Fruit fly (Drosophila melanogaster) whole organism, embryonic: ENCODE results near the gene GluRIIE.

Experiments used
- Blimp-1 ChIP-seq: fragments of 200-800 bp; sonication (Bioruptor generic); optimal IDR thresholded peaks from 3 replicates; lab custom pipeline; 2018; ENCODE audit warnings: missing biosample characterization, missing genetic modification characterization, mild to moderate bottlenecking, moderate library complexity, missing genetic modification reagents
- CG1024 ChIP-seq: fragments of 200-800 bp; sonication (Bioruptor generic); IDR thresholded peaks from 2 replicates; pipeline ENCODE4 v1.3.6; 2022; ENCODE audit warnings: missing biosample characterization, missing genetic modification characterization
- CG1233 ChIP-seq: fragments of 200-800 bp; sonication (Bioruptor generic); optimal IDR thresholded peaks from 4 replicates; lab custom pipeline; 2018; ENCODE audit warnings: missing biosample characterization, mild to moderate bottlenecking, missing genetic modification characterization
- CG15479 ChIP-seq: fragments of 200-800 bp; sonication (Bioruptor generic); optimal IDR thresholded peaks from 3 replicates; lab custom pipeline; 2019; ENCODE audit warnings: missing biosample characterization, mild to moderate bottlenecking, missing genetic modification characterization, moderate library complexity
- CG15696 ChIP-seq: fragments of 200-800 bp; sonication (Bioruptor generic); optimal IDR thresholded peaks from 2 replicates; lab custom pipeline; 2019; ENCODE audit warnings: missing biosample characterization, mild to moderate bottlenecking, missing genetic modification characterization, moderate library complexity
- CG1647 ChIP-seq: fragments of 200-800 bp; sonication (Bioruptor generic); optimal IDR thresholded peaks from 3 replicates; lab custom pipeline; 2016; ENCODE audit warnings: missing biosample characterization, missing genetic modification characterization
- CG2712 ChIP-seq: fragments of 200-800 bp; optimal IDR thresholded peaks from 3 replicates; lab custom pipeline; 2019; ENCODE audit warnings: missing biosample characterization, mild to moderate bottlenecking, missing genetic modification characterization, moderate library complexity
- CG30020 ChIP-seq: fragments of 200-800 bp; optimal IDR thresholded peaks from 2 replicates; lab custom pipeline; 2019; ENCODE audit warnings: missing biosample characterization, mild to moderate bottlenecking, missing genetic modification characterization, moderate library complexity
- CG34422 ChIP-seq: fragments of 200-800 bp; sonication (Bioruptor generic); IDR thresholded peaks from 3 replicates; pipeline ENCODE4 v1.3.6; 2022; ENCODE audit warnings: missing biosample characterization, missing genetic modification characterization
- CG42726 ChIP-seq: fragments of 200-800 bp; sonication (Bioruptor generic); IDR thresholded peaks from 2 replicates; pipeline ENCODE4 v1.3.6; 2022; ENCODE audit warnings: missing biosample characterization, missing genetic modification characterization; ENCODE audit not compliant: partially characterized antibody
- CG4282 ChIP-seq: fragments of 200-800 bp; sonication (Bioruptor generic); optimal IDR thresholded peaks from 2 replicates; lab custom pipeline; 2016; ENCODE audit warnings: missing biosample characterization, missing genetic modification characterization
- CG4360 ChIP-seq: fragments of 200-800 bp; sonication (Bioruptor generic); IDR thresholded peaks from 2 replicates; pipeline ENCODE4 v1.3.6; 2022; ENCODE audit warnings: missing biosample characterization, missing genetic modification characterization
- CG4424 ChIP-seq: fragments of 200-800 bp; sonication (Bioruptor generic); optimal IDR thresholded peaks from 3 replicates; lab custom pipeline; 2016; ENCODE audit warnings: missing biosample characterization, missing genetic modification characterization
- CG4617 ChIP-seq: fragments of 200-800 bp; sonication (Bioruptor generic); optimal IDR thresholded peaks from 3 replicates; lab custom pipeline; 2016; ENCODE audit warnings: missing biosample characterization, missing genetic modification characterization, borderline replicate concordance
- CG4730 ChIP-seq: fragments of 200-800 bp; sonication (Bioruptor generic); IDR thresholded peaks from 2 replicates; pipeline ENCODE4 v1.3.6; 2022; ENCODE audit warnings: missing biosample characterization, missing genetic modification characterization
- CG7839 ChIP-seq: fragments of 200-800 bp; sonication (Bioruptor generic); optimal IDR thresholded peaks from 3 replicates; lab custom pipeline; 2018; ENCODE audit warnings: missing biosample characterization, mild to moderate bottlenecking, missing genetic modification characterization, moderate library complexity
- CG7963 ChIP-seq: fragments of 200-800 bp; sonication (Bioruptor generic); IDR thresholded peaks from 3 replicates; pipeline ENCODE4 v1.3.6; 2022; ENCODE audit warnings: missing biosample characterization, missing genetic modification characterization; ENCODE audit not compliant: partially characterized antibody
- CG8388 ChIP-seq: fragments of 200-800 bp; sonication (Bioruptor generic); optimal IDR thresholded peaks from 2 replicates; lab custom pipeline; 2019; ENCODE audit warnings: missing biosample characterization, mild to moderate bottlenecking, missing genetic modification characterization, moderate library complexity
- CG8924 ChIP-seq: fragments of 200-800 bp; optimal IDR thresholded peaks from 3 replicates; lab custom pipeline; 2019; ENCODE audit warnings: missing biosample characterization, mild to moderate bottlenecking, missing genetic modification characterization, moderate library complexity
- CG9797 ChIP-seq: fragments of 200-800 bp; sonication (Bioruptor generic); optimal IDR thresholded peaks from 3 replicates; lab custom pipeline; 2018; ENCODE audit warnings: missing biosample characterization, mild to moderate bottlenecking, missing genetic modification characterization
- CTCF ChIP-seq: fragments of 200-800 bp; sonication (Bioruptor generic); optimal IDR thresholded peaks from 2 replicates; lab custom pipeline; 2017; ENCODE audit warnings: missing biosample characterization, mild to moderate bottlenecking, missing genetic modification characterization, moderate library complexity
- Dbx ChIP-seq: fragments of 200-800 bp; sonication (Bioruptor generic); IDR thresholded peaks from 3 replicates; pipeline ENCODE4 v1.3.6; 2022; ENCODE audit warnings: missing biosample characterization, missing genetic modification characterization
- HHEX ChIP-seq: fragments of 200-800 bp; sonication (Bioruptor generic); optimal IDR thresholded peaks from 3 replicates; lab custom pipeline; 2017; ENCODE audit warnings: missing biosample characterization, mild to moderate bottlenecking, missing genetic modification characterization, missing genetic modification reagents
- HLH4C ChIP-seq: fragments of 200-800 bp; sonication (Bioruptor generic); IDR thresholded peaks from 3 replicates; pipeline ENCODE4 v1.3.6; 2022; ENCODE audit warnings: missing biosample characterization, missing genetic modification characterization; ENCODE audit not compliant: partially characterized antibody
- Hand ChIP-seq: fragments of 200-800 bp; sonication (Bioruptor generic); optimal IDR thresholded peaks from 2 replicates; lab custom pipeline; 2017; ENCODE audit warnings: mild to moderate bottlenecking, missing biosample characterization, missing genetic modification reagents, missing genetic modification characterization
- HmgZ ChIP-seq: fragments of 200-800 bp; sonication (Bioruptor generic); optimal IDR thresholded peaks from 2 replicates; lab custom pipeline; 2018; ENCODE audit warnings: missing biosample characterization, mild to moderate bottlenecking, missing genetic modification characterization
- MTF-1 ChIP-seq: fragments of 200-800 bp; sonication (Bioruptor generic); optimal IDR thresholded peaks from 2 replicates; lab custom pipeline; 2018; ENCODE audit warnings: missing biosample characterization, mild to moderate bottlenecking, missing genetic modification characterization, borderline replicate concordance
- NC2α ChIP-seq: fragments of 200-800 bp; sonication (Bioruptor generic); optimal IDR thresholded peaks from 2 replicates; lab custom pipeline; 2016; ENCODE audit warnings: missing biosample characterization, missing genetic modification characterization
- Neu2 ChIP-seq: fragments of 200-800 bp; sonication (Bioruptor generic); optimal IDR thresholded peaks from 3 replicates; lab custom pipeline; 2016; ENCODE audit warnings: missing biosample characterization, missing genetic modification characterization, borderline replicate concordance
- Nf-YC ChIP-seq: fragments of 200-800 bp; optimal IDR thresholded peaks from 3 replicates; lab custom pipeline; 2019; ENCODE audit warnings: missing biosample characterization, mild to moderate bottlenecking, missing genetic modification characterization, moderate library complexity
- Scr ChIP-seq: fragments of 200-800 bp; sonication (Bioruptor generic); IDR thresholded peaks from 2 replicates; pipeline ENCODE4 v1.3.6; 2022; ENCODE audit warnings: missing biosample characterization, missing genetic modification characterization; ENCODE audit not compliant: partially characterized antibody
- Sry-β ChIP-seq: fragments of 200-800 bp; sonication (Bioruptor generic); optimal IDR thresholded peaks from 2 replicates; lab custom pipeline; 2018; ENCODE audit warnings: missing biosample characterization, mild to moderate bottlenecking, missing genetic modification characterization, moderate library complexity
- Xrp1 ChIP-seq: fragments of 200-800 bp; sonication (Bioruptor generic); IDR thresholded peaks from 2 replicates; pipeline ENCODE4 v1.3.6; 2022; ENCODE audit warnings: missing biosample characterization, missing genetic modification characterization
- ac ChIP-seq: fragments of 200-800 bp; sonication (Bioruptor generic); optimal IDR thresholded peaks from 3 replicates; lab custom pipeline; 2017; ENCODE audit warnings: missing biosample characterization, mild to moderate bottlenecking, missing genetic modification characterization
- bcd ChIP-seq: fragments of 200-800 bp; sonication (Bioruptor generic); optimal IDR thresholded peaks from 2 replicates; lab custom pipeline; 2017; ENCODE audit warnings: missing biosample characterization, mild to moderate bottlenecking, missing genetic modification characterization
- br ChIP-seq: fragments of >200 bp; optimal IDR thresholded peaks from 2 replicates; lab custom pipeline; 2017
- chm ChIP-seq: fragments of 200-800 bp; sonication (Bioruptor generic); IDR thresholded peaks from 2 replicates; pipeline ENCODE4 v1.3.6; 2022; ENCODE audit warnings: missing biosample characterization, missing genetic modification characterization
- emc ChIP-seq: fragments of 200-800 bp; sonication (Bioruptor generic); optimal IDR thresholded peaks from 2 replicates; lab custom pipeline; 2016; ENCODE audit warnings: missing biosample characterization, missing genetic modification characterization
- gcm ChIP-seq: fragments of 200-800 bp; sonication (Bioruptor generic); optimal IDR thresholded peaks from 2 replicates; lab custom pipeline; 2019; ENCODE audit warnings: missing biosample characterization, mild to moderate bottlenecking, missing genetic modification characterization, moderate library complexity
- gsb ChIP-seq: fragments of 200-800 bp; sonication (Bioruptor generic); IDR thresholded peaks from 2 replicates; pipeline ENCODE4 v1.3.6; 2022; ENCODE audit warnings: missing biosample characterization, missing genetic modification characterization
- insv ChIP-seq, 2 experiments: fragments of 200-800 bp; sonication (Bioruptor generic); optimal IDR thresholded peaks; 3 replicates each; lab custom pipeline; 2016 to 2018; ENCODE audit warnings: missing biosample characterization in 2 of 2, missing genetic modification characterization in 2 of 2
- kah ChIP-seq: fragments of 200-800 bp; sonication (Bioruptor generic); optimal IDR thresholded peaks from 2 replicates; lab custom pipeline; 2018; ENCODE audit warnings: missing biosample characterization, mild to moderate bottlenecking, missing genetic modification characterization
- pzg ChIP-seq: fragments of 200-800 bp; sonication (Bioruptor generic); optimal IDR thresholded peaks from 3 replicates; lab custom pipeline; 2018; ENCODE audit warnings: missing biosample characterization, mild to moderate bottlenecking, missing genetic modification characterization, moderate library complexity
- scrt ChIP-seq: fragments of 200-800 bp; sonication (Bioruptor generic); optimal IDR thresholded peaks from 2 replicates; lab custom pipeline; 2018; ENCODE audit warnings: missing biosample characterization, mild to moderate bottlenecking, missing genetic modification characterization, moderate library complexity
- ssp ChIP-seq: fragments of 200-800 bp; sonication (Bioruptor generic); IDR thresholded peaks from 2 replicates; pipeline ENCODE4 v1.3.6; 2022; ENCODE audit warnings: missing biosample characterization, missing genetic modification characterization
- tio ChIP-seq: fragments of 200-800 bp; sonication (Bioruptor generic); optimal IDR thresholded peaks from 2 replicates; lab custom pipeline; 2017; ENCODE audit warnings: missing biosample characterization, missing genetic modification characterization, inconsistent platforms
- trem ChIP-seq: fragments of 200-800 bp; optimal IDR thresholded peaks from 3 replicates; lab custom pipeline; 2019; ENCODE audit warnings: missing biosample characterization, mild to moderate bottlenecking, missing genetic modification characterization, moderate library complexity
- vfl ChIP-seq: fragments of 200-800 bp; sonication (Bioruptor generic); optimal IDR thresholded peaks from 2 replicates; lab custom pipeline; 2016; ENCODE audit warnings: missing biosample characterization, missing genetic modification characterization

Gene GluRIIE

DNA sequence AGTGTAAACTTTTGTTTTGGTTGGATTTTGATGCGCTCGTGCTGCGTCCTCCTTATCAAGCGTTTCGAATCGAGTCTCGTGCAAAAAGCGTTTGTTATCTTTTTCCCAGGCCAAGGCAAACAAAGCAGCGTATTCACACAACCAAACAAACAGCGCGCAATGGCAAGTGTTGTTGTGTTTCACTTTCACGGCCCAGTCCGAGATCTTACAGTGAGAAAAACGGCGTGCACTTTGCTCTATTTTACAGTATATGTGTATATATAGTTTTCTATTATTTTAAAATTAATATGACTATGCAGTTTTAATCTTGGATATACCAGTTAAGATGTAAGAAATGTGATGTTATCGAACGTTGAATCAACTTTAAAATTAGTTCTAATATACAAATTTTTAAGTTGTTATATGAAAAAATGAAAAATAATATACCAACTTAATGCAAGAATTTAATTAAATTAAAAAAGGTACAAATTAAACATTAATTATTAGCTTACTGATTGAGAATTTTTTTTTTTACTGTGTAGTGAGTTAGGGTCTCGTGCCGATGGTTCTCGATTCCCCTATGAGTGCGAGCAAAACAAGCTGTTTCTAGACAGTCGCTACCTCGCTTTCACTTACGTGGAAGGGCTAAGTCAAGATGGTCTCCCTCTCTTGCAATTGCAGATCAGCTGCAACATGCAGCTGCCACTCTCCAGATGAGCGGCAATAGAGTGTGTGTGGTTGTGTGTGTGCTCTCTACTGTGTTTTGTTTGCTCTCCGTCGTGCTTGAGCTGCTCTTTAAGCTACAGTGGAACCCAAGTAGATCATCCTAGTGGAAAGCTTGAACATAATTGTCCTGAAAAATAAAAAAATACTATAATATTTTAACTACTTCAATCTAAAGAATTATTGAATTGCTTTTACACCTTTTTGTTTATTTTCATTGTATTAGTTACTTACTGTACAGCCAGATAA, 54.0 kb downstream of the GluRIIE start:
- no peak for TF ChIP-seq NC2α (GFP tag; lab: Kevin White, UChicago)
- peak; percentile 87 for TF ChIP-seq CG4424 (GFP tag; lab: Kevin White, UChicago)
- TF ChIP-seq HHEX = peak; percentile 80
- TF ChIP-seq CG4617 (GFP tag; lab: Kevin White, UChicago) = peak; percentile 43
- peak; percentile 96 for TF ChIP-seq gcm (GFP tag; lab: Kevin White, UChicago)
- peak; percentile 90 for TF ChIP-seq trem (tag; lab: Kevin White, UChicago)
- TF ChIP-seq CTCF (GFP tag; lab: Kevin White, UChicago) = peak; percentile 37
- no peak for TF ChIP-seq CG9797 (GFP tag; lab: Kevin White, UChicago)
- TF ChIP-seq CG8388 (GFP tag; lab: Kevin White, UChicago) = peak; percentile 96
- TF ChIP-seq CG2712 (tag; lab: Kevin White, UChicago) = peak; percentile 98
- peak; percentile 94 for TF ChIP-seq Xrp1 (GFP tag; lab: Robert Waterston, UW)
- no peak for TF ChIP-seq Neu2 (GFP tag; lab: Kevin White, UChicago)
- peak; percentile 97 for TF ChIP-seq Blimp-1
- peak; percentile 86 for TF ChIP-seq CG1233 (GFP tag; lab: Kevin White, UChicago)
- peak; percentile 86 for TF ChIP-seq tio (GFP tag; lab: Kevin White, UChicago)
- TF ChIP-seq Dbx (GFP tag; lab: Robert Waterston, UW) = peak; percentile 65
- peak in 1 of 2 experiments; percentile 24 for TF ChIP-seq insv (GFP tag; optimal IDR thresholded peaks at IDR 0.05; lab: Kevin White, UChicago)
- TF ChIP-seq CG4282 = no peak
- no peak for TF ChIP-seq HLH4C
- TF ChIP-seq Nf-YC (tag; lab: Kevin White, UChicago) = peak; percentile 73
- no peak for TF ChIP-seq emc
- TF ChIP-seq ac (GFP tag; lab: Kevin White, UChicago) = peak; percentile 91
- peak; percentile 87 for TF ChIP-seq CG15479 (GFP tag; lab: Kevin White, UChicago)
- peak; percentile 35 for TF ChIP-seq CG34422 (GFP tag; lab: Robert Waterston, UW)
- no peak for TF ChIP-seq CG7963 (GFP tag; lab: Robert Waterston, UW)
- TF ChIP-seq CG15696 = peak; percentile 96
- peak; percentile 94 for TF ChIP-seq CG8924 (tag; lab: Kevin White, UChicago)
- TF ChIP-seq Hand (GFP tag; lab: Kevin White, UChicago) = peak; percentile 47
- TF ChIP-seq br (lab: Kevin White, UChicago) = no peak
- peak; percentile 50 for TF ChIP-seq HmgZ (tag; lab: Kevin White, UChicago)
- TF ChIP-seq ssp (GFP tag; lab: Robert Waterston, UW) = peak; percentile 81
- TF ChIP-seq CG1647 (GFP tag; lab: Kevin White, UChicago) = peak; percentile 25
- peak; percentile 52 for TF ChIP-seq CG4730 (GFP tag; lab: Robert Waterston, UW)
- peak; percentile 75 for TF ChIP-seq scrt (GFP tag; lab: Kevin White, UChicago)
- TF ChIP-seq MTF-1 = peak; percentile 45
- no peak for TF ChIP-seq vfl (GFP tag; lab: Kevin White, UChicago)
- peak; percentile 72 for TF ChIP-seq CG30020 (tag; lab: Kevin White, UChicago)
- peak; percentile 80 for TF ChIP-seq kah (GFP tag; lab: Kevin White, UChicago)
- peak; percentile 29 for TF ChIP-seq Sry-β (GFP tag; lab: Kevin White, UChicago)
- TF ChIP-seq Scr (GFP tag; lab: Robert Waterston, UW) = no peak
- peak; percentile 56; the same call in 1 of the 2 replicates for TF ChIP-seq chm (GFP tag; lab: Robert Waterston, UW)
- TF ChIP-seq pzg (GFP tag; lab: Kevin White, UChicago) = no peak
- peak; percentile 68 for TF ChIP-seq CG4360
- peak; percentile 96 for TF ChIP-seq CG7839
- no peak for TF ChIP-seq CG42726 (GFP tag; lab: Robert Waterston, UW)
- peak; percentile 22 for TF ChIP-seq gsb
- TF ChIP-seq bcd (GFP tag; lab: Kevin White, UChicago) = peak; percentile 88
- peak; percentile 49; the same call in 1 of the 2 replicates for TF ChIP-seq CG1024
